Worm (Caenorhabditis elegans) whole organism, young adult: ENCODE data around the gene abu-1.
A peak's percentile ranks its signal among the peaks of the same experiment; 100 is the strongest.

Source experiments
- F23B12.7 ChIP-seq: sonication (generic microtip); optimal IDR thresholded peaks from 2 replicates; lab custom pipeline; 2017; ENCODE audit warnings: missing genetic modification characterization, mild to moderate bottlenecking, missing compliant biosample characterization, antibody characterized with exemption, moderate library complexity; ENCODE audit not compliant: insufficient read depth
- F52B5.7 ChIP-seq: sonication (generic microtip); optimal IDR thresholded peaks from 2 replicates; lab custom pipeline; 2016; ENCODE audit warnings: mild to moderate bottlenecking, missing genetic modification characterization, missing compliant biosample characterization
- K11D2.4 ChIP-seq: fragments of 200-800 bp; sonication (Bioruptor generic); IDR thresholded peaks from 2 replicates; pipeline ENCODE4 v1.3.6; 2022; ENCODE audit warnings: missing genetic modification reagents, missing genetic modification characterization, missing compliant biosample characterization
- K12H6.12 ChIP-seq: fragments of 200-800 bp; sonication (Bioruptor generic); optimal IDR thresholded peaks from 2 replicates; lab custom pipeline; 2018; ENCODE audit warnings: mild to moderate bottlenecking, missing genetic modification characterization, missing compliant biosample characterization
- T07F8.4 ChIP-seq: sonication (generic microtip); optimal IDR thresholded peaks from 2 replicates; lab custom pipeline; 2016; ENCODE audit warnings: mild to moderate bottlenecking, missing genetic modification characterization, moderate library complexity, missing compliant biosample characterization
- Y53F4B.3 ChIP-seq: fragments of 200-800 bp; sonication (Bioruptor generic); IDR thresholded peaks from 2 replicates; pipeline ENCODE4 v1.3.6; 2022; ENCODE audit warnings: missing genetic modification reagents, missing genetic modification characterization, missing compliant biosample characterization
- Y53G8AR.9 ChIP-seq: fragments of 200-800 bp; sonication (Bioruptor generic); conservative IDR thresholded peaks from 2 replicates; pipeline ENCODE4 v1.3.6; 2022; ENCODE audit warnings: missing genetic modification reagents, missing genetic modification characterization, missing compliant biosample characterization
- akir-1 ChIP-seq: fragments of 200-800 bp; sonication (Bioruptor generic); optimal IDR thresholded peaks from 2 replicates; lab custom pipeline; 2018; ENCODE audit warnings: mild to moderate bottlenecking, missing genetic modification characterization, moderate library complexity, missing compliant biosample characterization
- atf-7 ChIP-seq: sonication (generic microtip); optimal IDR thresholded peaks from 2 replicates; lab custom pipeline; 2017; ENCODE audit warnings: mild to moderate bottlenecking, missing genetic modification characterization, missing compliant biosample characterization
- attf-3 ChIP-seq: fragments of 200-800 bp; sonication (Bioruptor generic); conservative IDR thresholded peaks from 2 replicates; pipeline ENCODE4 v1.3.6; 2022; ENCODE audit warnings: missing genetic modification reagents, missing genetic modification characterization, missing compliant biosample characterization
- bed-1 ChIP-seq: fragments of 200-800 bp; sonication (Bioruptor generic); IDR thresholded peaks from 2 replicates; pipeline ENCODE4 v1.3.6; 2022; ENCODE audit warnings: missing genetic modification reagents, missing genetic modification characterization, missing compliant biosample characterization
- ccch-3 ChIP-seq: fragments of 200-800 bp; sonication (Bioruptor generic); optimal IDR thresholded peaks from 2 replicates; lab custom pipeline; 2018; ENCODE audit warnings: mild to moderate bottlenecking, missing genetic modification characterization, missing compliant biosample characterization
- cebp-1 ChIP-seq, 2 experiments: fragments of 200-800 bp in 1 of 2; sonication (Bioruptor generic) in 1 of 2; sonication (generic microtip) in 1 of 2; IDR thresholded peaks in 1 of 2; optimal IDR thresholded peaks in 1 of 2; 2 replicates each; pipeline versions ENCODE4 v1.3.6 to Lab custom; 2017 to 2022; ENCODE audit warnings: missing compliant biosample characterization in 2 of 2, missing genetic modification characterization in 2 of 2, mild to moderate bottlenecking in 1 of 2, missing genetic modification reagents in 1 of 2, moderate library complexity in 1 of 2
- ceh-100 ChIP-seq: fragments of 200-800 bp; sonication (Bioruptor generic); IDR thresholded peaks from 2 replicates; pipeline ENCODE4 v1.3.6; 2022; ENCODE audit warnings: missing genetic modification reagents, missing genetic modification characterization, missing compliant biosample characterization
- ceh-79 ChIP-seq: sonication (generic microtip); optimal IDR thresholded peaks from 2 replicates; lab custom pipeline; 2017; ENCODE audit warnings: mild to moderate bottlenecking, missing genetic modification characterization, missing compliant biosample characterization
- die-1 ChIP-seq: sonication (generic microtip); optimal IDR thresholded peaks from 2 replicates; lab custom pipeline; 2016; ENCODE audit warnings: missing genotype, mild to moderate bottlenecking, missing genetic modification characterization, missing compliant biosample characterization
- dox-1 ChIP-seq: fragments of 200-800 bp; sonication (Bioruptor generic); IDR thresholded peaks from 2 replicates; pipeline ENCODE4 v1.3.6; 2022; ENCODE audit warnings: missing genetic modification reagents, missing genetic modification characterization, missing compliant biosample characterization
- dpff-1 ChIP-seq: sonication (generic microtip); optimal IDR thresholded peaks from 2 replicates; lab custom pipeline; 2017; ENCODE audit warnings: mild to moderate bottlenecking, missing genetic modification characterization, missing compliant biosample characterization
- efl-1 ChIP-seq: fragments of 150-350 bp; optimal IDR thresholded peaks from 2 replicates; lab custom pipeline; 2014; ENCODE audit warnings: missing biosample characterization, missing genetic modification reagents, missing genetic modification characterization
- egl-18 ChIP-seq: fragments of 200-800 bp; sonication (Bioruptor generic); IDR thresholded peaks from 2 replicates; pipeline ENCODE4 v1.3.6; 2022; ENCODE audit warnings: missing genetic modification reagents, missing genetic modification characterization, missing compliant biosample characterization
- ekl-4 ChIP-seq: fragments of 200-800 bp; sonication (Bioruptor generic); IDR thresholded peaks from 2 replicates; pipeline ENCODE4 v1.3.6; 2022; ENCODE audit warnings: missing genetic modification reagents, missing genetic modification characterization, missing compliant biosample characterization
- ets-4 ChIP-seq: fragments of 200-800 bp; sonication (Bioruptor generic); optimal IDR thresholded peaks from 2 replicates; lab custom pipeline; 2018; ENCODE audit warnings: mild to moderate bottlenecking, missing genetic modification characterization, missing compliant biosample characterization
- fkh-3 ChIP-seq: sonication (generic microtip); optimal IDR thresholded peaks from 2 replicates; lab custom pipeline; 2016; ENCODE audit warnings: mild to moderate bottlenecking, missing genetic modification characterization, missing compliant biosample characterization
- gei-17 ChIP-seq: fragments of 200-800 bp; sonication (Bioruptor generic); optimal IDR thresholded peaks from 2 replicates; lab custom pipeline; 2018; ENCODE audit warnings: mild to moderate bottlenecking, missing genetic modification characterization, missing compliant biosample characterization
- hmg-1.2 ChIP-seq: fragments of 200-800 bp; sonication (Bioruptor generic); IDR thresholded peaks from 2 replicates; pipeline ENCODE4 v1.3.6; 2022; ENCODE audit warnings: missing genetic modification reagents, missing genetic modification characterization, missing compliant biosample characterization
- hmg-20 ChIP-seq: fragments of 200-800 bp; sonication (Bioruptor generic); IDR thresholded peaks from 2 replicates; pipeline ENCODE4 v1.3.6; 2022; ENCODE audit warnings: missing genetic modification reagents, missing genetic modification characterization, missing compliant biosample characterization
- lag-1 ChIP-seq: fragments of 200-800 bp; sonication (Bioruptor generic); IDR thresholded peaks from 2 replicates; pipeline ENCODE4 v1.3.6; 2022; ENCODE audit warnings: missing genetic modification reagents, missing genetic modification characterization, missing compliant biosample characterization
- lin-40 ChIP-seq: sonication (generic microtip); optimal IDR thresholded peaks from 2 replicates; lab custom pipeline; 2016; ENCODE audit warnings: missing genetic modification characterization, mild to moderate bottlenecking, missing compliant biosample characterization, missing genotype, missing genetic modification reagents
- lsy-27 ChIP-seq: sonication (generic microtip); optimal IDR thresholded peaks from 2 replicates; lab custom pipeline; 2017; ENCODE audit warnings: missing genetic modification characterization, mild to moderate bottlenecking, missing compliant biosample characterization, antibody characterized with exemption, missing genotype, borderline replicate concordance; ENCODE audit not compliant: insufficient read depth
- madf-6 ChIP-seq: fragments of 200-800 bp; sonication (Bioruptor generic); IDR thresholded peaks from 2 replicates; pipeline ENCODE4 v1.3.6; 2022; ENCODE audit warnings: missing genetic modification reagents, missing genetic modification characterization, missing compliant biosample characterization
- mel-28 ChIP-seq: sonication (generic microtip); optimal IDR thresholded peaks from 2 replicates; lab custom pipeline; 2016; ENCODE audit warnings: borderline replicate concordance, mild to moderate bottlenecking, missing genetic modification characterization, missing compliant biosample characterization
- nhr-120 ChIP-seq: fragments of 200-800 bp; sonication (Bioruptor generic); IDR thresholded peaks from 2 replicates; pipeline ENCODE4 v1.3.6; 2022; ENCODE audit warnings: missing genetic modification characterization, missing compliant biosample characterization
- nhr-80 ChIP-seq: sonication (generic microtip); optimal IDR thresholded peaks from 2 replicates; lab custom pipeline; 2016; ENCODE audit warnings: missing genetic modification characterization, missing compliant biosample characterization
- pbrm-1 ChIP-seq: fragments of 200-800 bp; sonication (Bioruptor generic); IDR thresholded peaks from 2 replicates; pipeline ENCODE4 v1.3.6; 2022; ENCODE audit warnings: missing genetic modification reagents, missing genetic modification characterization, missing compliant biosample characterization
- rcor-1 ChIP-seq: fragments of 200-800 bp; sonication (Bioruptor generic); IDR thresholded peaks from 2 replicates; pipeline ENCODE4 v1.3.6; 2022; ENCODE audit warnings: missing genetic modification reagents, missing genetic modification characterization, missing compliant biosample characterization
- tbx-9 ChIP-seq: sonication (generic microtip); optimal IDR thresholded peaks from 2 replicates; lab custom pipeline; 2016; ENCODE audit warnings: borderline replicate concordance, missing genetic modification characterization, inconsistent platforms, missing compliant biosample characterization
- zfh-2 ChIP-seq: fragments of 200-800 bp; sonication (Bioruptor generic); conservative IDR thresholded peaks from 2 replicates; pipeline ENCODE4 v1.3.6; 2022; ENCODE audit warnings: missing genetic modification reagents, missing genetic modification characterization, missing compliant biosample characterization
- zim-3 ChIP-seq: sonication (generic microtip); optimal IDR thresholded peaks from 2 replicates; lab custom pipeline; 2017; ENCODE audit warnings: mild to moderate bottlenecking, missing genetic modification characterization, moderate library complexity, missing compliant biosample characterization
- ztf-22 ChIP-seq: fragments of 200-800 bp; sonication (Bioruptor generic); optimal IDR thresholded peaks from 2 replicates; lab custom pipeline; 2018; ENCODE audit warnings: mild to moderate bottlenecking, missing genetic modification characterization, moderate library complexity, missing compliant biosample characterization
- ztf-26 ChIP-seq: sonication (generic microtip); optimal IDR thresholded peaks from 2 replicates; lab custom pipeline; 2017; ENCODE audit warnings: missing genetic modification characterization, missing compliant biosample characterization

Gene abu-1

DNA sequence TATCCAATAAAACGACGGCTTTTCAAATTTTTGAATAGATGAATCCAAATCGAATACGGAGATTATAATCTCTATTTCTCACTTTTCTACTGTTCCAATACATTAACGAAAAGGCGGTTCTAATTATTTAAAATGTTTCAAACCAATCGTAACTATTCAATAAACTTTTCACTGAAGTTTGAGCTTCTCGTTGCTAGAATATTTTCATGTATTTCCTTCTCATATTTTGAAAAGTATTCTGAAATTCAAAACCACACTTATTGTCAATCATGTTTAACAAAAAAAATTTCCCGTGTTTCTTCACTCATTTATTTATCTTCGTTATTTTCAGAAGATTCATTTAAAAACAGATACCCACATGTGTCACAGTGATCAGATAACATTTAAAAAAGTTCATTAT, 21.2 kb upstream of the abu-1 start, which contains the start of gene F15H10.8:
F15H10.8 (minus strand) TSS at position 101 of the 400 bp plus-strand sequence.
- no peak for TF ChIP-seq lin-40 (tag; lab: Kevin White, UChicago)
- no peak for TF ChIP-seq hmg-20
- no peak for TF ChIP-seq tbx-9 (tag; lab: Kevin White, UChicago)
- TF ChIP-seq T07F8.4 (tag; lab: Kevin White, UChicago), result no peak
- no peak for TF ChIP-seq dox-1 (GFP tag; lab: Robert Waterston, UW)
- no peak for TF ChIP-seq gei-17 (GFP tag; lab: Kevin White, UChicago)
- no peak for TF ChIP-seq dpff-1 (tag; lab: Kevin White, UChicago)
- TF ChIP-seq rcor-1 (GFP tag; lab: Robert Waterston, UW), result no peak
- no peak for TF ChIP-seq atf-7 (tag; lab: Kevin White, UChicago)
- no peak for TF ChIP-seq mel-28 (tag; lab: Kevin White, UChicago)
- TF ChIP-seq ceh-100, result no peak
- no peak for TF ChIP-seq ceh-79 (tag; lab: Kevin White, UChicago)
- no peak for TF ChIP-seq die-1 (tag; lab: Kevin White, UChicago)
- no peak for TF ChIP-seq fkh-3 (tag; lab: Kevin White, UChicago)
- no peak for TF ChIP-seq K12H6.12 (tag; lab: Kevin White, UChicago)
- TF ChIP-seq Y53F4B.3 (GFP tag; lab: Robert Waterston, UW), result no peak
- no peak for TF ChIP-seq K11D2.4 (GFP tag; lab: Robert Waterston, UW)
- TF ChIP-seq madf-6 (GFP tag; lab: Robert Waterston, UW), result no peak
- TF ChIP-seq, all 124 proteins: peak for 0

ce11 chrV:10399290-10399689, 17.7 kb upstream of the abu-1 start:
- TF ChIP-seq ztf-22 (no peak), madf-6 (GFP tag; lab: Robert Waterston, UW) (no peak), K11D2.4 (GFP tag; lab: Robert Waterston, UW) (no peak), bed-1 (no peak), cebp-1 (GFP tag; IDR thresholded peaks at IDR 0.05; lab: Robert Waterston, UW) (peak; percentile 84), cebp-1 (tag; optimal IDR thresholded peaks at IDR 0.05; lab: Kevin White, UChicago) (peak; percentile 86), Y53F4B.3 (GFP tag; lab: Robert Waterston, UW) (no peak), hmg-20 (no peak), egl-18 (GFP tag; lab: Robert Waterston, UW) (no peak), ets-4 (GFP tag; lab: Kevin White, UChicago) (peak; percentile 32), nhr-80 (tag; lab: Kevin White, UChicago) (peak; percentile 93), lag-1 (GFP tag; lab: Robert Waterston, UW) (no peak), pbrm-1 (GFP tag; lab: Robert Waterston, UW) (no peak)

- TF ChIP-seq F23B12.7 (tag; lab: Kevin White, UChicago) (no peak), nhr-80 (tag; lab: Kevin White, UChicago) (peak; percentile 42)
Measured at ce11 chrV:10398431-10398830, 16.8 kb upstream of the abu-1 start, which contains the start of gene ugt-2. TSS of gene ugt-2 (plus strand) at chrV:10398801.

- TF ChIP-seq nhr-80 (tag; lab: Kevin White, UChicago) (peak; percentile 48), hmg-1.2 (peak; percentile 82), ekl-4 (GFP tag; lab: Robert Waterston, UW) (no peak)
Measured at ce11 chrV:10395173-10395766, 13.6 kb upstream of the abu-1 start, which contains the start of the genes col-151 and ugt-1. TSS of gene col-151 (minus strand) at chrV:10395223. TSS of gene ugt-1 (plus strand) at chrV:10395663.

- TF ChIP-seq nhr-120 (GFP tag; lab: Robert Waterston, UW), result no peak
- no peak for TF ChIP-seq ztf-26
- no peak for TF ChIP-seq F23B12.7 (tag; lab: Kevin White, UChicago)
- no peak for TF ChIP-seq F52B5.7 (tag; lab: Kevin White, UChicago)
- no peak for TF ChIP-seq lsy-27 (tag; lab: Kevin White, UChicago)
- no peak for TF ChIP-seq zim-3 (tag; lab: Kevin White, UChicago)
- no peak for TF ChIP-seq ccch-3 (GFP tag; lab: Kevin White, UChicago)
- no peak for TF ChIP-seq akir-1 (GFP tag; lab: Kevin White, UChicago)
- no peak for TF ChIP-seq gei-17 (GFP tag; lab: Kevin White, UChicago)
- TF ChIP-seq Y53G8AR.9 (GFP tag; lab: Robert Waterston, UW), result no peak
- TF ChIP-seq attf-3 (GFP tag; lab: Robert Waterston, UW), result no peak
- TF ChIP-seq zfh-2 (GFP tag; lab: Robert Waterston, UW), result no peak
- TF ChIP-seq efl-1 (GFP tag; lab: Kevin White, UChicago), result no peak
Measured at ce11 chrV:10393708-10394107, 12.1 kb upstream of the abu-1 start.
